Worm (Caenorhabditis elegans) whole organism, midembryonic: ENCODE measurements around the gene phy-4.

ENCODE experiments used
- T22C8.4 ChIP-seq: fragments of 200-800 bp; sonication (Bioruptor generic); IDR thresholded peaks from 2 replicates; pipeline ENCODE4 v1.3.6; 2022; ENCODE audit warnings: missing genetic modification characterization, missing compliant biosample characterization
- cog-1 ChIP-seq: sonication (generic microtip); optimal IDR thresholded peaks from 2 replicates; lab custom pipeline; 2016; ENCODE audit warnings: missing genetic modification characterization, missing compliant biosample characterization
- flt-1 ChIP-seq: fragments of 200-800 bp; sonication (Bioruptor generic); IDR thresholded peaks from 2 replicates; pipeline ENCODE4 v1.3.6; 2022; ENCODE audit warnings: missing genetic modification characterization, missing compliant biosample characterization
- klf-2 ChIP-seq: fragments of 200-800 bp; sonication (Bioruptor generic); conservative IDR thresholded peaks from 2 replicates; pipeline ENCODE4 v1.3.6; 2022; ENCODE audit warnings: missing genetic modification reagents, missing genetic modification characterization, missing compliant biosample characterization
- med-1 ChIP-seq: sonication (generic microtip); optimal IDR thresholded peaks from 2 replicates; lab custom pipeline; 2017; ENCODE audit warnings: missing genetic modification characterization, mild to moderate bottlenecking, missing compliant biosample characterization, antibody characterized with exemption, missing genetic modification reagents; ENCODE audit not compliant: insufficient read depth
- ref-1 ChIP-seq: fragments of 200-800 bp; sonication (Bioruptor generic); conservative IDR thresholded peaks from 2 replicates; pipeline ENCODE4 v1.3.6; 2022; ENCODE audit warnings: missing genetic modification reagents, missing genetic modification characterization, missing compliant biosample characterization
- tab-1 ChIP-seq: fragments of 200-800 bp; sonication (Bioruptor generic); IDR thresholded peaks from 2 replicates; pipeline ENCODE4 v1.3.6; 2022; ENCODE audit warnings: missing genetic modification characterization, missing compliant biosample characterization
- ztf-23 ChIP-seq: fragments of 200-800 bp; sonication (Bioruptor generic); IDR thresholded peaks from 2 replicates; pipeline ENCODE4 v1.3.6; 2022; ENCODE audit warnings: missing genetic modification reagents, missing genetic modification characterization, missing compliant biosample characterization
- ztf-29 ChIP-seq: fragments of 200-800 bp; sonication (Bioruptor generic); IDR thresholded peaks from 2 replicates; pipeline ENCODE4 v1.3.6; 2022; ENCODE audit warnings: missing genetic modification reagents, missing genetic modification characterization, missing compliant biosample characterization

The phy-4 gene

ce11 chrV:19533480-19533879, 20.0 kb upstream of the phy-4 start:
- TF ChIP-seq flt-1 (GFP tag; lab: Robert Waterston, UW) (no peak), med-1 (GFP tag; lab: Kevin White, UChicago) (no peak), tab-1 (GFP tag; lab: Robert Waterston, UW) (no peak), ztf-23 (GFP tag; lab: Robert Waterston, UW) (no peak), T22C8.4 (GFP tag; lab: Robert Waterston, UW) (no peak), cog-1 (tag; lab: Kevin White, UChicago) (no peak), klf-2 (GFP tag; lab: Robert Waterston, UW) (no peak), ztf-29 (GFP tag; lab: Robert Waterston, UW) (no peak), ref-1 (no peak)

ce11 chrV:19533010-19533409, 19.6 kb upstream of the phy-4 start, which contains the start of gene Y43F8B.2:
Gene Y43F8B.2 (minus strand): TSS chrV:19533110.
- TF ChIP-seq ztf-23 (GFP tag; lab: Robert Waterston, UW) (no peak), ztf-29 (GFP tag; lab: Robert Waterston, UW) (no peak), flt-1 (GFP tag; lab: Robert Waterston, UW) (no peak), ref-1 (no peak), klf-2 (GFP tag; lab: Robert Waterston, UW) (no peak), T22C8.4 (GFP tag; lab: Robert Waterston, UW) (no peak), tab-1 (GFP tag; lab: Robert Waterston, UW) (no peak), med-1 (GFP tag; lab: Kevin White, UChicago) (no peak), cog-1 (tag; lab: Kevin White, UChicago) (no peak)

- TF ChIP-seq ref-1, result no peak
- no peak for TF ChIP-seq ztf-29 (GFP tag; lab: Robert Waterston, UW)
- TF ChIP-seq cog-1 (tag; lab: Kevin White, UChicago), result no peak
- no peak for TF ChIP-seq tab-1 (GFP tag; lab: Robert Waterston, UW)
- TF ChIP-seq flt-1 (GFP tag; lab: Robert Waterston, UW), result no peak
- TF ChIP-seq med-1 (GFP tag; lab: Kevin White, UChicago), result no peak
- TF ChIP-seq klf-2 (GFP tag; lab: Robert Waterston, UW), result no peak
Observed at ce11 chrV:19531034-19531433, 17.6 kb upstream of the phy-4 start.

ce11 chrV:19529168-19529567, 15.7 kb upstream of the phy-4 start:
- TF ChIP-seq T22C8.4 (GFP tag; lab: Robert Waterston, UW) (no peak), ref-1 (no peak), flt-1 (GFP tag; lab: Robert Waterston, UW) (0 out of 2 replicates have a peak, but pooled peaks have one; percentile 7), ztf-29 (GFP tag; lab: Robert Waterston, UW) (no peak), klf-2 (GFP tag; lab: Robert Waterston, UW) (no peak), ztf-23 (GFP tag; lab: Robert Waterston, UW) (no peak), med-1 (GFP tag; lab: Kevin White, UChicago) (no peak), cog-1 (tag; lab: Kevin White, UChicago) (peak; percentile 84), tab-1 (GFP tag; lab: Robert Waterston, UW) (no peak)

ce11 chrV:19528535-19528934, 15.1 kb upstream of the phy-4 start:
- TF ChIP-seq ztf-29 (GFP tag; lab: Robert Waterston, UW), result peak; percentile 87

ce11 chrV:19527565-19527964, 14.1 kb upstream of the phy-4 start:
- TF ChIP-seq klf-2 (GFP tag; lab: Robert Waterston, UW), result no peak
- no peak for TF ChIP-seq flt-1 (GFP tag; lab: Robert Waterston, UW)
- TF ChIP-seq tab-1 (GFP tag; lab: Robert Waterston, UW), result no peak
- no peak for TF ChIP-seq cog-1 (tag; lab: Kevin White, UChicago)
- TF ChIP-seq med-1 (GFP tag; lab: Kevin White, UChicago), result no peak
- no peak for TF ChIP-seq ztf-29 (GFP tag; lab: Robert Waterston, UW)
- no peak for TF ChIP-seq T22C8.4 (GFP tag; lab: Robert Waterston, UW)
- TF ChIP-seq ref-1, result no peak
- no peak for TF ChIP-seq ztf-23 (GFP tag; lab: Robert Waterston, UW)

- no peak for TF ChIP-seq tab-1 (GFP tag; lab: Robert Waterston, UW)
- no peak for TF ChIP-seq flt-1 (GFP tag; lab: Robert Waterston, UW)
- no peak for TF ChIP-seq ztf-23 (GFP tag; lab: Robert Waterston, UW)
- TF ChIP-seq ref-1, result no peak
- no peak for TF ChIP-seq klf-2 (GFP tag; lab: Robert Waterston, UW)
- no peak for TF ChIP-seq cog-1 (tag; lab: Kevin White, UChicago)
- no peak for TF ChIP-seq med-1 (GFP tag; lab: Kevin White, UChicago)
- no peak for TF ChIP-seq ztf-29 (GFP tag; lab: Robert Waterston, UW)
- no peak for TF ChIP-seq T22C8.4 (GFP tag; lab: Robert Waterston, UW)
Observed at ce11 chrV:19526197-19526596, 12.7 kb upstream of the phy-4 start.

- no peak for TF ChIP-seq ztf-23 (GFP tag; lab: Robert Waterston, UW)
- no peak for TF ChIP-seq ref-1
- TF ChIP-seq klf-2 (GFP tag; lab: Robert Waterston, UW), result no peak
- TF ChIP-seq med-1 (GFP tag; lab: Kevin White, UChicago), result no peak
- no peak for TF ChIP-seq tab-1 (GFP tag; lab: Robert Waterston, UW)
- no peak for TF ChIP-seq T22C8.4 (GFP tag; lab: Robert Waterston, UW)
- TF ChIP-seq flt-1 (GFP tag; lab: Robert Waterston, UW), result no peak
- TF ChIP-seq cog-1 (tag; lab: Kevin White, UChicago), result no peak
- no peak for TF ChIP-seq ztf-29 (GFP tag; lab: Robert Waterston, UW)
Observed at ce11 chrV:19524569-19524968, 11.1 kb upstream of the phy-4 start.

ce11 chrV:19522551-19523137, 9.2 kb upstream of the phy-4 start:
- TF ChIP-seq cog-1 (tag; lab: Kevin White, UChicago) (peak; percentile 91), ztf-23 (GFP tag; lab: Robert Waterston, UW) (peak; percentile 63; the same call in 1 of the 2 replicates), tab-1 (GFP tag; lab: Robert Waterston, UW) (0 out of 2 replicates have a peak, but pooled peaks have one; percentile 68), flt-1 (GFP tag; lab: Robert Waterston, UW) (peak; percentile 85), ref-1 (0 out of 2 replicates have a peak, but pooled peaks have one; percentile 47), med-1 (GFP tag; lab: Kevin White, UChicago) (no peak), klf-2 (GFP tag; lab: Robert Waterston, UW) (no peak), ztf-29 (GFP tag; lab: Robert Waterston, UW) (no peak), T22C8.4 (GFP tag; lab: Robert Waterston, UW) (peak; percentile 25; the same call in 1 of the 2 replicates)
